Fruit fly (Drosophila melanogaster) whole organism, embryonic: ENCODE data around the gene CG15160.

Experiments
- ATbp ChIP-seq: fragments of 200-800 bp; sonication (Bioruptor generic); optimal IDR thresholded peaks from 2 replicates; lab custom pipeline; 2017; ENCODE audit warnings: missing biosample characterization, mild to moderate bottlenecking, missing genetic modification characterization, missing genetic modification reagents
- Asciz ChIP-seq: fragments of 200-800 bp; sonication (Bioruptor generic); optimal IDR thresholded peaks from 2 replicates; lab custom pipeline; 2017; ENCODE audit warnings: missing biosample characterization, mild to moderate bottlenecking, missing genetic modification characterization, missing genetic modification reagents
- Atf6 ChIP-seq: fragments of 200-800 bp; sonication (Bioruptor generic); IDR thresholded peaks from 2 replicates; pipeline ENCODE4 v1.3.6; 2022; ENCODE audit warnings: missing biosample characterization, missing genetic modification characterization
- Bteb2 ChIP-seq: fragments of 200-800 bp; sonication (Bioruptor generic); optimal IDR thresholded peaks from 2 replicates; lab custom pipeline; 2016; ENCODE audit warnings: missing biosample characterization, missing genetic modification characterization
- CG1024 ChIP-seq: fragments of 200-800 bp; sonication (Bioruptor generic); IDR thresholded peaks from 2 replicates; pipeline ENCODE4 v1.3.6; 2022; ENCODE audit warnings: missing biosample characterization, missing genetic modification characterization
- CG10366 ChIP-seq: fragments of 200-800 bp; sonication (Bioruptor generic); IDR thresholded peaks from 2 replicates; pipeline ENCODE4 v1.3.6; 2022; ENCODE audit warnings: missing biosample characterization, missing genetic modification characterization
- CG10979 ChIP-seq: fragments of 200-800 bp; sonication (Bioruptor generic); optimal IDR thresholded peaks from 2 replicates; lab custom pipeline; 2018; ENCODE audit warnings: missing biosample characterization, mild to moderate bottlenecking, missing genetic modification characterization, moderate library complexity
- CG11093 ChIP-seq: fragments of 200-800 bp; sonication (Bioruptor generic); IDR thresholded peaks from 3 replicates; pipeline ENCODE4 v1.3.6; 2022; ENCODE audit warnings: missing biosample characterization, missing genetic modification characterization
- CG16779 ChIP-seq: fragments of 200-800 bp; sonication (Bioruptor generic); IDR thresholded peaks from 2 replicates; pipeline ENCODE4 v1.3.6; 2022; ENCODE audit warnings: missing biosample characterization, missing genetic modification characterization
- CG17186 ChIP-seq: fragments of 200-800 bp; sonication (Bioruptor generic); optimal IDR thresholded peaks from 3 replicates; lab custom pipeline; 2017; ENCODE audit warnings: missing biosample characterization, missing genetic modification reagents, missing genetic modification characterization
- CG4424 ChIP-seq: fragments of 200-800 bp; sonication (Bioruptor generic); optimal IDR thresholded peaks from 3 replicates; lab custom pipeline; 2016; ENCODE audit warnings: missing biosample characterization, missing genetic modification characterization
- CG4617 ChIP-seq: fragments of 200-800 bp; sonication (Bioruptor generic); optimal IDR thresholded peaks from 3 replicates; lab custom pipeline; 2016; ENCODE audit warnings: missing biosample characterization, missing genetic modification characterization, borderline replicate concordance
- CG4707 ChIP-seq: fragments of 200-800 bp; sonication (Bioruptor generic); optimal IDR thresholded peaks from 2 replicates; lab custom pipeline; 2018; ENCODE audit warnings: missing biosample characterization, mild to moderate bottlenecking, missing genetic modification characterization, moderate library complexity
- CG7745 ChIP-seq: fragments of 200-800 bp; sonication (Bioruptor generic); optimal IDR thresholded peaks from 2 replicates; lab custom pipeline; 2018; ENCODE audit warnings: missing biosample characterization, mild to moderate bottlenecking, missing genetic modification characterization, moderate library complexity
- CG8359 ChIP-seq: fragments of 200-800 bp; sonication (Bioruptor generic); optimal IDR thresholded peaks from 2 replicates; lab custom pipeline; 2017; ENCODE audit warnings: missing biosample characterization, mild to moderate bottlenecking, missing genetic modification characterization, borderline replicate concordance
- CG9727 ChIP-seq: fragments of 200-800 bp; sonication (Bioruptor generic); optimal IDR thresholded peaks from 3 replicates; lab custom pipeline; 2017; ENCODE audit warnings: missing biosample characterization, mild to moderate bottlenecking, missing genetic modification characterization
- Camta ChIP-seq: fragments of 200-800 bp; sonication (Bioruptor generic); optimal IDR thresholded peaks from 2 replicates; lab custom pipeline; 2016; ENCODE audit warnings: missing biosample characterization, missing genetic modification characterization
- Dip2 ChIP-seq: fragments of 200-800 bp; sonication (Bioruptor generic); IDR thresholded peaks from 2 replicates; pipeline ENCODE4 v1.3.6; 2022; ENCODE audit warnings: missing biosample characterization, missing genetic modification characterization
- Dll ChIP-seq: fragments of 200-800 bp; sonication (Bioruptor generic); IDR thresholded peaks from 4 replicates; pipeline ENCODE4 v1.3.6; 2022; ENCODE audit warnings: missing biosample characterization, missing genetic modification characterization; ENCODE audit not compliant: partially characterized antibody
- ERR ChIP-seq: fragments of 200-800 bp; sonication (Bioruptor generic); optimal IDR thresholded peaks from 2 replicates; lab custom pipeline; 2016; ENCODE audit warnings: missing biosample characterization, missing genetic modification characterization
- Hand ChIP-seq: fragments of 200-800 bp; sonication (Bioruptor generic); optimal IDR thresholded peaks from 2 replicates; lab custom pipeline; 2017; ENCODE audit warnings: mild to moderate bottlenecking, missing biosample characterization, missing genetic modification reagents, missing genetic modification characterization
- HmgZ ChIP-seq: fragments of 200-800 bp; sonication (Bioruptor generic); optimal IDR thresholded peaks from 2 replicates; lab custom pipeline; 2018; ENCODE audit warnings: missing biosample characterization, mild to moderate bottlenecking, missing genetic modification characterization
- Hr51 ChIP-seq, 2 experiments: fragments of 200-800 bp; sonication (Bioruptor generic); optimal IDR thresholded peaks; 2 replicates in 1 of 2; 3 replicates in 1 of 2; lab custom pipeline; 2016 to 2018; ENCODE audit warnings: missing biosample characterization in 2 of 2, missing genetic modification characterization in 2 of 2, mild to moderate bottlenecking in 1 of 2, moderate library complexity in 1 of 2
- Med ChIP-seq: fragments of 200-800 bp; sonication (Bioruptor generic); peaks from one replicate; lab custom pipeline; 2016; ENCODE audit warnings: missing biosample characterization, missing genetic modification characterization, mild to moderate bottlenecking, inconsistent platforms, moderate library complexity
- Neu2 ChIP-seq: fragments of 200-800 bp; sonication (Bioruptor generic); optimal IDR thresholded peaks from 3 replicates; lab custom pipeline; 2016; ENCODE audit warnings: missing biosample characterization, missing genetic modification characterization, borderline replicate concordance
- NfI ChIP-seq: fragments of 200-800 bp; sonication (Bioruptor generic); optimal IDR thresholded peaks from 3 replicates; lab custom pipeline; 2018; ENCODE audit warnings: missing biosample characterization, mild to moderate bottlenecking, missing genetic modification characterization, moderate library complexity
- Six4 ChIP-seq: fragments of 200-800 bp; sonication (Bioruptor generic); optimal IDR thresholded peaks from 2 replicates; lab custom pipeline; 2016; ENCODE audit warnings: missing biosample characterization, missing genetic modification characterization
- Spps ChIP-seq: fragments of 200-800 bp; sonication (Bioruptor generic); optimal IDR thresholded peaks from 2 replicates; lab custom pipeline; 2018; ENCODE audit warnings: missing biosample characterization, mild to moderate bottlenecking, missing genetic modification characterization
- Sry-β ChIP-seq: fragments of 200-800 bp; sonication (Bioruptor generic); optimal IDR thresholded peaks from 2 replicates; lab custom pipeline; 2018; ENCODE audit warnings: missing biosample characterization, mild to moderate bottlenecking, missing genetic modification characterization, moderate library complexity
- Sry-δ ChIP-seq: fragments of 200-800 bp; sonication (Bioruptor generic); optimal IDR thresholded peaks from 2 replicates; lab custom pipeline; 2016; ENCODE audit warnings: missing biosample characterization, missing genetic modification characterization
- Stat92E ChIP-seq, 3 experiments: fragments of >200 bp in 2 of 3; fragments of 200-800 bp in 1 of 3; sonication (Bioruptor generic) in 1 of 3; optimal IDR thresholded peaks; 2 replicates each; lab custom pipeline; 2017 to 2019; ENCODE audit warnings: missing biosample characterization in 3 of 3, missing genetic modification characterization in 3 of 3, mild to moderate bottlenecking in 1 of 3, moderate library complexity in 1 of 3
- TFAM ChIP-seq: fragments of 200-800 bp; sonication (Bioruptor generic); optimal IDR thresholded peaks from 2 replicates; lab custom pipeline; 2017; ENCODE audit warnings: missing biosample characterization, missing genetic modification characterization, inconsistent platforms
- Xbp1 ChIP-seq: fragments of 200-800 bp; sonication (Bioruptor generic); optimal IDR thresholded peaks from 3 replicates; lab custom pipeline; 2016; ENCODE audit warnings: missing biosample characterization, mild to moderate bottlenecking, missing genetic modification characterization
- cg ChIP-seq: fragments of 200-800 bp; sonication (Bioruptor generic); optimal IDR thresholded peaks from 3 replicates; lab custom pipeline; 2019; ENCODE audit warnings: missing biosample characterization, mild to moderate bottlenecking, missing genetic modification characterization, moderate library complexity
- ems ChIP-seq: fragments of 200-800 bp; sonication (Bioruptor generic); optimal IDR thresholded peaks from 3 replicates; lab custom pipeline; 2016; ENCODE audit warnings: missing biosample characterization, missing genetic modification characterization
- fd64A ChIP-seq: fragments of 200-800 bp; sonication (Bioruptor generic); optimal IDR thresholded peaks from 3 replicates; lab custom pipeline; 2018; ENCODE audit warnings: missing biosample characterization, mild to moderate bottlenecking, missing genetic modification characterization
- gt ChIP-seq: fragments of 200-800 bp; sonication (Bioruptor generic); IDR thresholded peaks from 2 replicates; pipeline ENCODE4 v1.3.6; 2022; ENCODE audit warnings: missing biosample characterization, missing genetic modification characterization
- nau ChIP-seq: fragments of 200-800 bp; sonication (Bioruptor generic); optimal IDR thresholded peaks from 3 replicates; lab custom pipeline; 2017; ENCODE audit warnings: missing biosample characterization, mild to moderate bottlenecking, missing genetic modification characterization, missing genetic modification reagents
- oc ChIP-seq: fragments of 200-800 bp; sonication (Bioruptor generic); optimal IDR thresholded peaks from 2 replicates; lab custom pipeline; 2018; ENCODE audit warnings: missing biosample characterization, mild to moderate bottlenecking, missing genetic modification characterization, moderate library complexity
- p53 ChIP-seq: fragments of 200-800 bp; sonication (Bioruptor generic); optimal IDR thresholded peaks from 2 replicates; lab custom pipeline; 2016; ENCODE audit warnings: missing biosample characterization, missing genetic modification characterization
- pan ChIP-seq, 4 experiments: fragments of >200 bp in 3 of 4; fragments of 200-800 bp in 1 of 4; sonication (Bioruptor generic) in 1 of 4; optimal IDR thresholded peaks in 3 of 4; IDR thresholded peaks in 1 of 4; 2 replicates each; pipeline versions ENCODE4 v1.3.6 to Lab custom; 2017 to 2022; ENCODE audit warnings: missing biosample characterization in 2 of 4, missing genetic modification characterization in 2 of 4, mixed read lengths in 1 of 4
- sd ChIP-seq: fragments of 200-800 bp; sonication (Bioruptor generic); optimal IDR thresholded peaks from 3 replicates; lab custom pipeline; 2018; ENCODE audit warnings: missing biosample characterization, mild to moderate bottlenecking, missing genetic modification characterization, moderate library complexity
- sug ChIP-seq: fragments of 200-800 bp; optimal IDR thresholded peaks from 2 replicates; lab custom pipeline; 2019; ENCODE audit warnings: missing biosample characterization, mild to moderate bottlenecking, missing genetic modification characterization, moderate library complexity
- ttk ChIP-seq: fragments of 200-800 bp; sonication (Bioruptor generic); IDR thresholded peaks from 2 replicates; pipeline ENCODE4 v2.1.2; 2022; ENCODE audit warnings: missing biosample characterization, missing genetic modification characterization
- tup ChIP-seq: fragments of 200-800 bp; sonication (Bioruptor generic); optimal IDR thresholded peaks from 2 replicates; lab custom pipeline; 2016; ENCODE audit warnings: missing biosample characterization, mild to moderate bottlenecking, missing genetic modification characterization, moderate library complexity
- vnd ChIP-seq: fragments of 200-800 bp; sonication (Bioruptor generic); IDR thresholded peaks from 3 replicates; pipeline ENCODE4 v1.3.6; 2022; ENCODE audit warnings: missing biosample characterization, missing genetic modification characterization; ENCODE audit not compliant: partially characterized antibody
- wor ChIP-seq: fragments of 200-800 bp; sonication (Bioruptor generic); IDR thresholded peaks from 2 replicates; pipeline ENCODE4 v1.3.6; 2022; ENCODE audit warnings: missing biosample characterization, missing genetic modification characterization
- z ChIP-seq: fragments of 200-800 bp; sonication (Bioruptor generic); IDR thresholded peaks from 3 replicates; pipeline ENCODE4 v1.3.6; 2022; ENCODE audit warnings: missing biosample characterization, missing genetic modification characterization

Gene CG15160

dm6 chr2L:18571724-18572427 lies 18.8 kb upstream of the CG15160 start (continued):
- TF ChIP-seq Med (GFP tag; lab: Kevin White, UChicago): peak; percentile 89
- peak; percentile 25 for TF ChIP-seq sug (tag; lab: Kevin White, UChicago)
- no peak for TF ChIP-seq CG16779 (GFP tag; lab: Robert Waterston, UW)
- TF ChIP-seq CG17186 (GFP tag; lab: Kevin White, UChicago): no peak
- TF ChIP-seq Xbp1 (GFP tag; lab: Kevin White, UChicago): no peak
- no peak for TF ChIP-seq Camta (GFP tag; lab: Kevin White, UChicago)
- peak; percentile 80 for TF ChIP-seq z (GFP tag; lab: Robert Waterston, UW)
- no peak for TF ChIP-seq Hand (GFP tag; lab: Kevin White, UChicago)
- TF ChIP-seq Neu2: no peak
- TF ChIP-seq Six4 (GFP tag; lab: Kevin White, UChicago): no peak
- TF ChIP-seq Stat92E (GFP tag; optimal IDR thresholded peaks at IDR 0.05; lab: Kevin White, UChicago): no peak
- no peak for TF ChIP-seq ttk (GFP tag; lab: Robert Waterston, UW)
- no peak for TF ChIP-seq ERR (GFP tag; lab: Kevin White, UChicago)
- TF ChIP-seq fd64A (GFP tag; lab: Kevin White, UChicago): no peak
- no peak for TF ChIP-seq CG7745 (tag; lab: Kevin White, UChicago)
- TF ChIP-seq CG10366 (GFP tag; lab: Robert Waterston, UW): no peak
- no peak for TF ChIP-seq CG9727 (GFP tag; lab: Kevin White, UChicago)
- TF ChIP-seq Spps (tag; lab: Kevin White, UChicago): no peak
- no peak for TF ChIP-seq Sry-δ (GFP tag; lab: Kevin White, UChicago)
- TF ChIP-seq TFAM: no peak
- TF ChIP-seq nau (GFP tag; lab: Kevin White, UChicago): no peak
- no peak for TF ChIP-seq pan (optimal IDR thresholded peaks at IDR 0.05; lab: Kevin White, UChicago)
- no peak for TF ChIP-seq pan (GFP tag; optimal IDR thresholded peaks at IDR 0.05 in 1 of 2, IDR thresholded peaks at IDR 0.05 in 1 of 2)
- no peak for TF ChIP-seq vnd
- TF ChIP-seq CG1024 (GFP tag; lab: Robert Waterston, UW): no peak
- TF ChIP-seq CG10979 (tag; lab: Kevin White, UChicago): no peak
- TF ChIP-seq ems (GFP tag; lab: Kevin White, UChicago): no peak
- no peak for TF ChIP-seq wor (GFP tag; lab: Robert Waterston, UW)
- TF ChIP-seq CG4424: no peak
- no peak for TF ChIP-seq oc (tag; lab: Kevin White, UChicago)
- TF ChIP-seq HmgZ (tag; lab: Kevin White, UChicago): peak; percentile 35
- TF ChIP-seq CG4617 (GFP tag; lab: Kevin White, UChicago): no peak
- peak; percentile 4 for TF ChIP-seq Asciz (GFP tag; lab: Kevin White, UChicago)
- TF ChIP-seq p53 (GFP tag; lab: Kevin White, UChicago): no peak
- TF ChIP-seq Bteb2: no peak
- no peak for TF ChIP-seq sd (tag; lab: Kevin White, UChicago)
- no peak for TF ChIP-seq Hr51 (GFP tag; optimal IDR thresholded peaks at IDR 0.05; lab: Kevin White, UChicago)
- TF ChIP-seq CG8359 (GFP tag; lab: Kevin White, UChicago): no peak
- peak; percentile 91 for TF ChIP-seq Sry-β (GFP tag; lab: Kevin White, UChicago)
- TF ChIP-seq Dll (GFP tag; lab: Robert Waterston, UW): no peak
- 0 out of 2 replicates have a peak, but pooled peaks have one; percentile 36 for TF ChIP-seq Atf6 (GFP tag; lab: Robert Waterston, UW)
- TF ChIP-seq NfI (GFP tag; lab: Kevin White, UChicago): peak; percentile 15
- TF ChIP-seq CG11093: peak; percentile 16; the same call in 1 of the 3 replicates
- TF ChIP-seq ATbp (GFP tag; lab: Kevin White, UChicago): no peak
- no peak for TF ChIP-seq CG4707 (GFP tag; lab: Kevin White, UChicago)
- no peak for TF ChIP-seq cg (GFP tag; lab: Kevin White, UChicago)
- no peak for TF ChIP-seq Dip2 (GFP tag; lab: Robert Waterston, UW)
- no peak for TF ChIP-seq gt
- TF ChIP-seq tup: no peak
